Worm (Caenorhabditis elegans) whole organism, L1 larva: Measurements from ENCODE around the gene Y102A5C.2.
A peak's percentile ranks its signal among the peaks of the same experiment; 100 is the strongest.

Experiments
- C04F5.9 ChIP-seq: sonication (generic microtip); optimal IDR thresholded peaks from 2 replicates; lab custom pipeline; 2016; ENCODE audit warnings: missing genetic modification characterization, missing compliant biosample characterization
- C16A3.4 ChIP-seq: fragments of 150-350 bp; optimal IDR thresholded peaks from 2 replicates; lab custom pipeline; 2014; ENCODE audit warnings: missing biosample characterization, missing genetic modification characterization
- Y116A8C.19 ChIP-seq: sonication (generic microtip); optimal IDR thresholded peaks from 2 replicates; lab custom pipeline; 2016; ENCODE audit warnings: missing compliant biosample characterization, missing genetic modification characterization, borderline replicate concordance
- aha-1 ChIP-seq: fragments of 150-350 bp; optimal IDR thresholded peaks from 2 replicates; lab custom pipeline; 2014; ENCODE audit warnings: missing biosample characterization, missing genetic modification characterization
- ceh-63 ChIP-seq: fragments of 200-800 bp; sonication (Bioruptor generic); optimal IDR thresholded peaks from 2 replicates; lab custom pipeline; 2018; ENCODE audit warnings: mild to moderate bottlenecking, missing genetic modification characterization, missing compliant biosample characterization
- ceh-8 ChIP-seq: fragments of 200-800 bp; sonication (Bioruptor generic); optimal IDR thresholded peaks from 2 replicates; lab custom pipeline; 2018; ENCODE audit warnings: mild to moderate bottlenecking, missing genetic modification characterization, moderate library complexity, missing compliant biosample characterization
- ceh-82 ChIP-seq, 3 experiments: fragments of 150-350 bp in 1 of 3; sonication (generic microtip) in 2 of 3; optimal IDR thresholded peaks; 2 replicates each; lab custom pipeline; 2014 to 2017; ENCODE audit warnings: missing biosample characterization in 3 of 3, missing genetic modification characterization in 3 of 3
- ceh-88 ChIP-seq: fragments of 200-800 bp; sonication (Bioruptor generic); IDR thresholded peaks from 2 replicates; pipeline ENCODE4 v1.3.6; 2022; ENCODE audit warnings: missing genetic modification characterization, missing compliant biosample characterization
- ces-1 ChIP-seq: fragments of 150-350 bp; optimal IDR thresholded peaks from 2 replicates; lab custom pipeline; 2014; ENCODE audit warnings: missing biosample characterization, missing genetic modification reagents, missing genetic modification characterization
- dpl-1 ChIP-seq, 3 experiments: fragments of 150-350 bp in 2 of 3; sonication (generic microtip) in 1 of 3; optimal IDR thresholded peaks; 2 replicates each; lab custom pipeline; 2014 to 2017; ENCODE audit warnings: missing biosample characterization in 3 of 3, missing genetic modification characterization in 3 of 3, missing genetic modification reagents in 3 of 3
- dsc-1 ChIP-seq: sonication (generic microtip); optimal IDR thresholded peaks from 2 replicates; lab custom pipeline; 2016; ENCODE audit warnings: mild to moderate bottlenecking, missing genetic modification characterization, missing compliant biosample characterization
- efl-3 ChIP-seq: fragments of 200-800 bp; sonication (Bioruptor generic); optimal IDR thresholded peaks from 2 replicates; lab custom pipeline; 2018; ENCODE audit warnings: mild to moderate bottlenecking, missing genetic modification characterization, missing compliant biosample characterization
- egl-13 ChIP-seq: sonication (generic microtip); optimal IDR thresholded peaks from 2 replicates; lab custom pipeline; 2016; ENCODE audit warnings: missing genotype, missing genetic modification reagents, missing genetic modification characterization, missing compliant biosample characterization
- egl-27 ChIP-seq, 2 experiments: fragments of 150-350 bp in 1 of 2; sonication (generic microtip); optimal IDR thresholded peaks; 3 replicates each; lab custom pipeline; 2017 to 2018; ENCODE audit warnings: missing biosample characterization in 2 of 2, missing genetic modification characterization in 2 of 2, missing genetic modification reagents in 2 of 2
- elt-2 ChIP-seq: sonication (generic microtip); optimal IDR thresholded peaks from 2 replicates; lab custom pipeline; 2016; ENCODE audit warnings: missing genetic modification characterization, mild to moderate bottlenecking, inconsistent platforms, missing compliant biosample characterization, missing genetic modification reagents
- elt-3 ChIP-seq, 6 experiments: fragments of 150-350 bp in 1 of 6; sonication (generic microtip); optimal IDR thresholded peaks; 2 replicates each; lab custom pipeline; 2017 to 2018; ENCODE audit warnings: missing biosample characterization in 6 of 6, missing genetic modification characterization in 6 of 6, inconsistent platforms in 1 of 6
- fkh-4 ChIP-seq: sonication (generic microtip); optimal IDR thresholded peaks from 2 replicates; lab custom pipeline; 2016; ENCODE audit warnings: missing compliant biosample characterization, missing genetic modification characterization, borderline replicate concordance
- fos-1 ChIP-seq: fragments of 150-350 bp; optimal IDR thresholded peaks from 2 replicates; lab custom pipeline; 2014; ENCODE audit warnings: missing biosample characterization, missing genetic modification characterization
- grh-1 ChIP-seq: fragments of 200-800 bp; sonication (Bioruptor generic); IDR thresholded peaks from 2 replicates; pipeline ENCODE4 v1.3.6; 2022; ENCODE audit warnings: missing genetic modification reagents, missing genetic modification characterization, missing compliant biosample characterization
- hlh-17 ChIP-seq: fragments of 200-800 bp; sonication (Bioruptor generic); optimal IDR thresholded peaks from 2 replicates; lab custom pipeline; 2018; ENCODE audit warnings: missing genetic modification characterization, mild to moderate bottlenecking, missing compliant biosample characterization, moderate library complexity, borderline replicate concordance
- hpl-2 ChIP-seq: fragments of 150-350 bp; optimal IDR thresholded peaks from 2 replicates; lab custom pipeline; 2014; ENCODE audit warnings: missing biosample characterization, missing genetic modification reagents, missing genetic modification characterization
- irx-1 ChIP-seq: sonication (generic microtip); optimal IDR thresholded peaks from 2 replicates; lab custom pipeline; 2016; ENCODE audit warnings: missing genetic modification characterization, missing compliant biosample characterization
- jun-1 ChIP-seq: fragments of 150-350 bp; optimal IDR thresholded peaks from 2 replicates; lab custom pipeline; 2014; ENCODE audit warnings: missing biosample characterization, missing genetic modification reagents, missing genetic modification characterization
- lin-35 ChIP-seq, 2 experiments: fragments of 150-350 bp; optimal IDR thresholded peaks; 2 replicates each; lab custom pipeline; 2014; ENCODE audit warnings: missing biosample characterization in 2 of 2, missing genetic modification characterization in 2 of 2, missing genetic modification reagents in 2 of 2
- lir-3 ChIP-seq: sonication (generic microtip); optimal IDR thresholded peaks from 2 replicates; lab custom pipeline; 2016; ENCODE audit warnings: mild to moderate bottlenecking, missing genetic modification characterization, moderate library complexity, missing compliant biosample characterization; ENCODE audit not compliant: poor library complexity
- lsy-2 ChIP-seq, 2 experiments: fragments of 150-350 bp; optimal IDR thresholded peaks; 2 replicates each; lab custom pipeline; 2014; ENCODE audit warnings: missing biosample characterization in 2 of 2, missing genetic modification characterization in 2 of 2
- mab-9 ChIP-seq: fragments of 200-800 bp; sonication (Bioruptor generic); IDR thresholded peaks from 2 replicates; pipeline ENCODE4 v1.3.6; 2022; ENCODE audit warnings: missing genetic modification reagents, missing genetic modification characterization, missing compliant biosample characterization
- mdl-1 ChIP-seq, 2 experiments: fragments of 150-350 bp; optimal IDR thresholded peaks; 2 replicates each; lab custom pipeline; 2014 to 2017; ENCODE audit warnings: missing biosample characterization in 2 of 2, missing genetic modification characterization in 2 of 2, inconsistent platforms in 1 of 2
- mef-2 ChIP-seq: fragments of 150-350 bp; optimal IDR thresholded peaks from 2 replicates; lab custom pipeline; 2014; ENCODE audit warnings: missing biosample characterization, missing genetic modification characterization
- nhr-11 ChIP-seq: fragments of 150-350 bp; optimal IDR thresholded peaks from 2 replicates; lab custom pipeline; 2014; ENCODE audit warnings: missing biosample characterization, missing genetic modification characterization
- nhr-12 ChIP-seq: sonication (generic microtip); optimal IDR thresholded peaks from 2 replicates; lab custom pipeline; 2017; ENCODE audit warnings: missing biosample characterization, missing genetic modification characterization
- nhr-19 ChIP-seq: fragments of 200-800 bp; sonication (Bioruptor generic); conservative IDR thresholded peaks from 2 replicates; pipeline ENCODE4 v1.3.6; 2022; ENCODE audit warnings: missing genetic modification characterization, missing compliant biosample characterization
- nhr-20 ChIP-seq: sonication (generic microtip); optimal IDR thresholded peaks from 2 replicates; lab custom pipeline; 2016; ENCODE audit warnings: mild to moderate bottlenecking, missing genetic modification characterization, missing compliant biosample characterization
- nhr-237 ChIP-seq: fragments of 150-350 bp; optimal IDR thresholded peaks from 2 replicates; lab custom pipeline; 2014; ENCODE audit warnings: missing biosample characterization, missing genetic modification characterization
- nhr-28 ChIP-seq: fragments of 150-350 bp; optimal IDR thresholded peaks from 2 replicates; lab custom pipeline; 2014; ENCODE audit warnings: missing biosample characterization, missing genetic modification characterization
- nhr-71 ChIP-seq: sonication (generic microtip); optimal IDR thresholded peaks from 2 replicates; lab custom pipeline; 2016; ENCODE audit warnings: mild to moderate bottlenecking, missing genetic modification characterization, moderate library complexity, missing compliant biosample characterization
- nhr-77 ChIP-seq: fragments of 150-350 bp; optimal IDR thresholded peaks from 2 replicates; lab custom pipeline; 2014; ENCODE audit warnings: missing biosample characterization, missing genetic modification characterization
- nhr-90 ChIP-seq: sonication (generic microtip); optimal IDR thresholded peaks from 2 replicates; lab custom pipeline; 2016; ENCODE audit warnings: mild to moderate bottlenecking, missing genetic modification characterization, missing compliant biosample characterization; ENCODE audit not compliant: poor library complexity
- snpc-4 ChIP-seq: fragments of 150-350 bp; optimal IDR thresholded peaks from 2 replicates; lab custom pipeline; 2014; ENCODE audit warnings: missing biosample characterization, missing genetic modification characterization
- snu-23 ChIP-seq: sonication (generic microtip); optimal IDR thresholded peaks from 2 replicates; lab custom pipeline; 2016; ENCODE audit warnings: missing genetic modification characterization, missing compliant biosample characterization
- swsn-7 ChIP-seq: sonication (generic microtip); optimal IDR thresholded peaks from 2 replicates; lab custom pipeline; 2016; ENCODE audit warnings: missing genetic modification characterization, missing compliant biosample characterization
- tlp-1 ChIP-seq: fragments of 150-350 bp; optimal IDR thresholded peaks from 2 replicates; lab custom pipeline; 2014; ENCODE audit warnings: missing biosample characterization, missing genetic modification characterization
- unc-130 ChIP-seq: fragments of 150-350 bp; optimal IDR thresholded peaks from 2 replicates; lab custom pipeline; 2017; ENCODE audit warnings: missing biosample characterization, missing genetic modification characterization, inconsistent platforms
- zag-1 ChIP-seq: fragments of 150-350 bp; optimal IDR thresholded peaks from 2 replicates; lab custom pipeline; 2014; ENCODE audit warnings: missing biosample characterization, missing genetic modification characterization
- zip-4 ChIP-seq: fragments of 200-800 bp; sonication (Bioruptor generic); optimal IDR thresholded peaks from 2 replicates; lab custom pipeline; 2018; ENCODE audit warnings: mild to moderate bottlenecking, missing genetic modification characterization, moderate library complexity, missing compliant biosample characterization
- ztf-11 ChIP-seq, 2 experiments: sonication (generic microtip); optimal IDR thresholded peaks; 2 replicates each; lab custom pipeline; 2016 to 2017; ENCODE audit warnings: missing genetic modification characterization in 2 of 2, missing biosample characterization in 1 of 2, missing compliant biosample characterization in 1 of 2

The Y102A5C.2 gene

ce11 chrV:16965655-16966054 is 47.1 kb downstream of the Y102A5C.2 start, which contains the start of gene efl-1 (continued):
- TF ChIP-seq zag-1 (tag; lab: Kevin White, UChicago) (peak; percentile 8), grh-1 (GFP tag; lab: Robert Waterston, UW) (peak; percentile 83), fos-1 (tag; lab: Kevin White, UChicago) (peak; percentile 93), swsn-7 (tag; lab: Kevin White, UChicago) (peak; percentile 96), ceh-82 (tag; optimal IDR thresholded peaks at IDR 0.05; lab: Kevin White, UChicago) (peak; percentile 80 to 96 (median 94)), efl-3 (GFP tag; lab: Kevin White, UChicago) (no peak), nhr-12 (tag; lab: Kevin White, UChicago) (no peak), irx-1 (peak; percentile 91), nhr-11 (peak; percentile 77), aha-1 (tag; lab: Kevin White, UChicago) (peak; percentile 60), jun-1 (peak; percentile 84), elt-2 (peak; percentile 78), nhr-90 (tag; lab: Kevin White, UChicago) (peak; percentile 95), tlp-1 (tag; lab: Kevin White, UChicago) (no peak), mdl-1 (tag; optimal IDR thresholded peaks at IDR 0.05; lab: Kevin White, UChicago) (peak in 1 of 2 experiments; percentile 78), egl-27 (tag; optimal IDR thresholded peaks at IDR 0.05; lab: Kevin White, UChicago) (no peak), ztf-11 (tag; optimal IDR thresholded peaks at IDR 0.05; lab: Kevin White, UChicago) (peak in 1 of 2 experiments; percentile 68), egl-13 (tag; lab: Kevin White, UChicago) (peak; percentile 90), ceh-8 (peak; percentile 89), ces-1 (GFP tag; lab: Kevin White, UChicago) (no peak), nhr-77 (peak; percentile 92), lsy-2 (tag; optimal IDR thresholded peaks at IDR 0.05; lab: Kevin White, UChicago) (peak; percentile 93 to 95), nhr-20 (tag; lab: Kevin White, UChicago) (peak; percentile 96), lin-35 (GFP tag; optimal IDR thresholded peaks at IDR 0.05; lab: Kevin White, UChicago) (peak; percentile 100), unc-130 (peak; percentile 79), elt-3 (tag; optimal IDR thresholded peaks at IDR 0.05; lab: Kevin White, UChicago) (peak in 2 of 6 experiments; percentile 76 to 93), snu-23 (GFP tag; lab: Kevin White, UChicago) (peak; percentile 97), fkh-4 (tag; lab: Kevin White, UChicago) (peak; percentile 68), hpl-2 (GFP tag; lab: Kevin White, UChicago) (no peak), mab-9 (GFP tag; lab: Robert Waterston, UW) (peak; percentile 84), dsc-1 (tag; lab: Kevin White, UChicago) (peak; percentile 96), C04F5.9 (peak; percentile 52), lir-3 (tag; lab: Kevin White, UChicago) (no peak), nhr-237 (tag; lab: Kevin White, UChicago) (peak; percentile 88), ceh-88 (peak; percentile 75), zip-4 (GFP tag; lab: Kevin White, UChicago) (peak; percentile 88), Y116A8C.19 (tag; lab: Kevin White, UChicago) (no peak), nhr-28 (tag; lab: Kevin White, UChicago) (no peak), nhr-19 (peak; percentile 94), ceh-63 (no peak), snpc-4 (tag; lab: Kevin White, UChicago) (peak; percentile 95), nhr-71 (tag; lab: Kevin White, UChicago) (peak; percentile 97), dpl-1 (GFP tag; optimal IDR thresholded peaks at IDR 0.05; lab: Kevin White, UChicago) (peak; percentile 100), mef-2 (tag; lab: Kevin White, UChicago) (peak; percentile 64), C16A3.4 (tag; lab: Kevin White, UChicago) (peak; percentile 85), hlh-17 (no peak)
